Fruit fly (Drosophila melanogaster) S2 (cell line): Measurements from ENCODE around the gene Arglu1.

Experiments
- CG8478 ChIP-seq: fragments of >200 bp; optimal IDR thresholded peaks from 2 replicates; lab custom pipeline; 2018
- CTCF ChIP-seq, 2 experiments: fragments of >200 bp; optimal IDR thresholded peaks; 2 replicates each; lab custom pipeline; 2018

- TF ChIP-seq CTCF (optimal IDR thresholded peaks at IDR 0.05; lab: Kevin White, UChicago) (no peak), CG8478 (no peak)
Observed at dm6 chr2L:9956993-9957652, 19.2 kb upstream of the Arglu1 start, which contains the start of the genes CG4658 and CG5846.
